Fruit fly (Drosophila melanogaster): ENCODE data around the gene GAPcenA.

Gene GAPcenA

DNA sequence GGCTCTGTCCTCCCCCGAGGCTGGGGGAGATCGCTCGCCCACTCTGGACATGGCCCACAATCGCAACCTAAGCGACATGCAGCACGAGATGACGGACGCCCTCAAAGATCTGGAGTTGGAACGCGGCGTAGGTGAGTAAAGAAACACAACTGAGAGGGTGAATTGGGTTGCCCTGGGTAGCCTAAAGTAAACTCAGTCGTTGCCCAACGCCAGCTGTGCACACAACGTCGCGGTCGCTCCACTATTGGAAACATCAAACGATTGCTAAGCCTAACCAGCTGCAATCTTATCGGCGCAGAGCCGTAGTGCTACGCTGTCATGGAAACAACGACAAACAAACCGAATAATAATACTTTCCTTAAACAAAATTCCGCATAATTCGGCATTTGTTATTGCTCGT, 985 bp downstream of the GAPcenA start:
- TF ChIP-seq cnc (optimal IDR thresholded peaks at IDR 0.05), result no peak
- TF ChIP-seq CG7101 (tag; optimal IDR thresholded peaks at IDR 0.05), result peak; percentile 16
- no peak for TF ChIP-seq Hr96 (GFP tag; optimal IDR thresholded peaks at IDR 0.05)

- TF ChIP-seq Clk (GFP tag; optimal IDR thresholded peaks at IDR 0.05), result no peak
- no peak for TF ChIP-seq Crg-1 (GFP tag; optimal IDR thresholded peaks at IDR 0.05)
- TF ChIP-seq ovo (GFP tag; optimal IDR thresholded peaks at IDR 0.05), result no peak
- TF ChIP-seq toe (GFP tag; optimal IDR thresholded peaks at IDR 0.05), result no peak
- TF ChIP-seq cnc (optimal IDR thresholded peaks at IDR 0.05), result no peak
- TF ChIP-seq kay (GFP tag; ENCODE audit: borderline replicate concordance), result no peak
- no peak for TF ChIP-seq pad (GFP tag; optimal IDR thresholded peaks at IDR 0.05)
- no peak for TF ChIP-seq CG7045 (GFP tag; optimal IDR thresholded peaks at IDR 0.05)
- TF ChIP-seq CG14711 (tag; optimal IDR thresholded peaks at IDR 0.05), result no peak
- no peak for TF ChIP-seq CG11617 (GFP tag; optimal IDR thresholded peaks at IDR 0.05)
- no peak for TF ChIP-seq CG12768 (GFP tag; optimal IDR thresholded peaks at IDR 0.05)
Observed at dm6 chr3L:8356196-8356595, 9.8 kb downstream of the GAPcenA start, which contains the start of gene Culd. Gene Culd, minus strand, starts transcription at chr3L:8356296.

- peak; percentile 38 for TF ChIP-seq CG14711 (tag; optimal IDR thresholded peaks at IDR 0.05)
- TF ChIP-seq cic (GFP tag; optimal IDR thresholded peaks at IDR 0.05), result no peak
- TF ChIP-seq CG11617 (GFP tag; optimal IDR thresholded peaks at IDR 0.05), result peak; percentile 65
- TF ChIP-seq CG7101 (tag; optimal IDR thresholded peaks at IDR 0.05), result peak; percentile 37
- TF ChIP-seq bab1 (GFP tag; optimal IDR thresholded peaks at IDR 0.05), result peak; percentile 52
- TF ChIP-seq CG12768 (GFP tag; optimal IDR thresholded peaks at IDR 0.05), result peak; percentile 7
- no peak for TF ChIP-seq Crg-1 (GFP tag; optimal IDR thresholded peaks at IDR 0.05)
- TF ChIP-seq CG7045 (GFP tag; optimal IDR thresholded peaks at IDR 0.05), result peak; percentile 6
- peak; percentile 8 for TF ChIP-seq CG33017 (tag; optimal IDR thresholded peaks at IDR 0.05)
Observed at dm6 chr3L:8358138-8358537, 11.8 kb downstream of the GAPcenA start.

DNA sequence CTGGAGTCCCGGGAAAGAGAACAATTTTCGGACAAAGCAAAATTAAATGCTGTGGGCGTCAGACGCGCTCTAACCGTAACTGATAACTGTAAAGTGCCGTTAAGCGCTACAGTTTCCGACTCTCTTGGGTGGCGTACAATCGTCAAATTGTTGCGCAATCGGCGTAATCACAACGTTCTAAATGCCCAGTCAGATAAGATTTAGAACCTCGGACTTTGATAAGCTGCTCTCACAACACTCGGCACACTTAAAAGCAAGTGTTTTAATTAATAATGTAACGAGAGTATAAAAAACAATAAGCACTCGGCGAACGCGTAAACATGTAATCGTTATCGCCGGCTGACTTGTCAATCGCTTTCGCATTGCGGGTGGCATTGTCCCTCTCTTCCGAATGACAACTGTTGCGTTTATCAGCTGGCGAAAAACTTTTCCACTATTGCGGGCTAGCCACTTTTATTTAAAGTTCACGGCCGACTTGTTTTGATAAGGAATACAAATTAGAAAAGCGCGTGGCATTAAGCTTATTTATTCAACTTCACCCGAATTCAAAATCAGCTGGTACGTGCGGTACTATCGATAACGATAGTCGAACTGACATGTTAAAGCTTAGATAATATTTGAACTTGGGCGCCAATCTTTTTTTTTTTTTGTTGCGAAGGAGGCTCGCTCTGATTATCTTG, 12.6 kb downstream of the GAPcenA start:
- peak; percentile 32 for TF ChIP-seq Mnt (GFP tag; optimal IDR thresholded peaks at IDR 0.05)
- TF ChIP-seq tj (GFP tag; optimal IDR thresholded peaks at IDR 0.05), result peak; percentile 61
- TF ChIP-seq CG33017 (tag; optimal IDR thresholded peaks at IDR 0.05), result no peak
- peak; percentile 99 for TF ChIP-seq kay (GFP tag; ENCODE audit: borderline replicate concordance)
- TF ChIP-seq Hr96 (GFP tag; optimal IDR thresholded peaks at IDR 0.05), result peak; percentile 31
- peak; percentile 98 for TF ChIP-seq ovo (GFP tag; optimal IDR thresholded peaks at IDR 0.05)
- no peak for TF ChIP-seq Clk (GFP tag; optimal IDR thresholded peaks at IDR 0.05)
- TF ChIP-seq CG12768 (GFP tag; optimal IDR thresholded peaks at IDR 0.05), result peak; percentile 73
- peak; percentile 99 for TF ChIP-seq cic (GFP tag; optimal IDR thresholded peaks at IDR 0.05)
- TF ChIP-seq CG7045 (GFP tag; optimal IDR thresholded peaks at IDR 0.05), result no peak

dm6 chr3L:8360063-8360642, 13.8 kb downstream of the GAPcenA start:
- TF ChIP-seq bab1 (GFP tag; optimal IDR thresholded peaks at IDR 0.05), result no peak
- no peak for TF ChIP-seq CG7045 (GFP tag; optimal IDR thresholded peaks at IDR 0.05)
- TF ChIP-seq CG11617 (GFP tag; optimal IDR thresholded peaks at IDR 0.05), result no peak
- TF ChIP-seq cic (GFP tag; optimal IDR thresholded peaks at IDR 0.05), result no peak
- no peak for TF ChIP-seq Crg-1 (GFP tag; optimal IDR thresholded peaks at IDR 0.05)
- TF ChIP-seq Clk (GFP tag; optimal IDR thresholded peaks at IDR 0.05), result no peak
- TF ChIP-seq tj (GFP tag; optimal IDR thresholded peaks at IDR 0.05), result no peak
- no peak for TF ChIP-seq ovo (GFP tag; optimal IDR thresholded peaks at IDR 0.05)
- TF ChIP-seq CG5204 (GFP tag; optimal IDR thresholded peaks at IDR 0.05), result no peak
- peak; percentile 26 for TF ChIP-seq CG12768 (GFP tag; optimal IDR thresholded peaks at IDR 0.05)
- TF ChIP-seq kay (GFP tag; ENCODE audit: borderline replicate concordance), result peak; percentile 92
- no peak for TF ChIP-seq toe (GFP tag; optimal IDR thresholded peaks at IDR 0.05)
- no peak for TF ChIP-seq CG33017 (tag; optimal IDR thresholded peaks at IDR 0.05)
- TF ChIP-seq pad (GFP tag; optimal IDR thresholded peaks at IDR 0.05), result no peak
- TF ChIP-seq CG1620 (GFP tag; optimal IDR thresholded peaks at IDR 0.05), result no peak
- TF ChIP-seq CG7101 (tag; optimal IDR thresholded peaks at IDR 0.05), result no peak
- no peak for TF ChIP-seq Mnt (GFP tag; optimal IDR thresholded peaks at IDR 0.05)
- TF ChIP-seq cnc (optimal IDR thresholded peaks at IDR 0.05), result no peak

DNA sequence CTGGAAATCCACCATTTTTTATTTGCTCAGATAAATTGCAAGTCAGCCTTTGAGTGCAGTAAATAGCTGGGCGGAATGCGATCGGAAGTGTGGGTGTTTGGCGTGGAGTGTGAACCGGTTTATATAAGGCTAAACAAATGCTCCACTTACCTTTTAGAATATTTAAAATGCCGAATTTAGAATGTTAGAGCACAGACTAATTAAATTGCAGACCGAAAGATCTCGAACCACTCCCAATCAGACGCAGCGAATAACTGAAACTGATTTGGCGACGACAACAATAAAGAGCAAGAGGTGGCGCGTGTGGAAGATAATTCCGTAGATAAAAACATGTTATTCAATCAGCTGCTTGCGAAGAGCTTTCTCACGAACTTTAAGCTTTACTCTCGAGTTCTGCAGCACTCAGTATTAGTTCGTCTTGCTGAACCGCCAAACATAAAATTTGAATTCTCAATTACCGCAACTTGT, 14.3 kb downstream of the GAPcenA start, which contains the start of gene Idh:
Idh (minus strand) TSS at position 264 of the 468 bp plus-strand sequence.
- TF ChIP-seq toe (GFP tag; optimal IDR thresholded peaks at IDR 0.05), result peak; percentile 46
- no peak for TF ChIP-seq kay (GFP tag; ENCODE audit: borderline replicate concordance)
- TF ChIP-seq CG33017 (tag; optimal IDR thresholded peaks at IDR 0.05), result peak; percentile 69
- peak; percentile 71 for TF ChIP-seq cic (GFP tag; optimal IDR thresholded peaks at IDR 0.05)
- peak; percentile 71 to 78 for TF ChIP-seq cnc (optimal IDR thresholded peaks at IDR 0.05)
- peak; percentile 38 for TF ChIP-seq CG7101 (tag; optimal IDR thresholded peaks at IDR 0.05)
- no peak for TF ChIP-seq CG5204 (GFP tag; optimal IDR thresholded peaks at IDR 0.05)
- no peak for TF ChIP-seq CG7045 (GFP tag; optimal IDR thresholded peaks at IDR 0.05)
- TF ChIP-seq CG14711 (tag; optimal IDR thresholded peaks at IDR 0.05), result no peak
- TF ChIP-seq Hr96 (GFP tag; optimal IDR thresholded peaks at IDR 0.05), result peak; percentile 41
- peak; percentile 34 for TF ChIP-seq CG1620 (GFP tag; optimal IDR thresholded peaks at IDR 0.05)
- peak; percentile 44 for TF ChIP-seq ovo (GFP tag; optimal IDR thresholded peaks at IDR 0.05)
- peak; percentile 80 for TF ChIP-seq bab1 (GFP tag; optimal IDR thresholded peaks at IDR 0.05)
- TF ChIP-seq pad (GFP tag; optimal IDR thresholded peaks at IDR 0.05), result peak; percentile 36
- TF ChIP-seq Mnt (GFP tag; optimal IDR thresholded peaks at IDR 0.05), result peak; percentile 63
- TF ChIP-seq tj (GFP tag; optimal IDR thresholded peaks at IDR 0.05), result peak; percentile 71
- TF ChIP-seq CG11617 (GFP tag; optimal IDR thresholded peaks at IDR 0.05), result peak; percentile 59
- TF ChIP-seq CG12768 (GFP tag; optimal IDR thresholded peaks at IDR 0.05), result peak; percentile 1
- TF ChIP-seq Clk (GFP tag; optimal IDR thresholded peaks at IDR 0.05), result no peak
- TF ChIP-seq Crg-1 (GFP tag; optimal IDR thresholded peaks at IDR 0.05), result peak; percentile 29

Measured in whole organism, adult.